Worm (Caenorhabditis elegans): ENCODE measurements around the gene Y38C1AA.7.

ce11 chrIV:164777-165176, 6.0 kb downstream of the Y38C1AA.7 start, which contains the start of gene cutl-24:
- no peak for TF ChIP-seq ztf-29 (GFP tag; IDR thresholded peaks at IDR 0.05)
- TF ChIP-seq flt-1 (GFP tag; IDR thresholded peaks at IDR 0.05) = no peak
- TF ChIP-seq med-1 (GFP tag; optimal IDR thresholded peaks at IDR 0.05; ENCODE audit: insufficient read depth) = no peak
- TF ChIP-seq tab-1 (GFP tag; IDR thresholded peaks at IDR 0.05) = no peak

Measured in whole organism, midembryonic.